Worm (Caenorhabditis elegans): ENCODE data around the gene C15C7.6.

DNA sequence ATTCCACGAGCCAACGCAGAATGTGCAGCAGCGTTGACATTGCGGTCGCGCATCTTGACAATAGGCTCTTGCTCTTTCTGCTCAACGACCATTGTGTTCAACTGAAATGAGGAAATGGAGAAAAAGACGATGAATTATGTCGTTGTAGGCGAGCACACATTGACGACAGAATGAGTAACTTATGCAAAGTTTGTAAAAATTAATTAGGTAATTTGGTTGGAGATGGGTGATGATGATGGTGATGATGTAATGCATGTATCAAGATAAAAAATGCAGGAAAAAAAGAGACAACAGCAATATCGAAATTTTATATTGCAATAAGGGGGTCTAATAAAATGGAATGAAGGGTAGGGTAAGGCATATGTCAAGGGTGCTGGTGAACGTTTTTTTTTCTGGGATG lies 18.0 kb downstream of the C15C7.6 start, which contains the start of gene bbln-1:
- TF ChIP-seq spr-1 (tag; optimal IDR thresholded peaks at IDR 0.05) (no peak), ceh-82 (tag; optimal IDR thresholded peaks at IDR 0.05) (no peak), nhr-25 (tag; optimal IDR thresholded peaks at IDR 0.05; ENCODE audit: borderline replicate concordance, insufficient read depth) (no peak), pha-4 (GFP tag; IDR thresholded peaks at IDR 0.05) (no peak), pha-4 (tag; optimal IDR thresholded peaks at IDR 0.05) (no peak)

Data from whole organism, L4 larva.